Fruit fly (Drosophila melanogaster): ENCODE data around the gene Ppn.

dm6 chr3R:28484257-28484656 lies 55.9 kb downstream of the Ppn start, which contains the start of gene CG1894:
- TF ChIP-seq Ets96B (tag; optimal IDR thresholded peaks at IDR 0.05) (no peak), OdsH (GFP tag; optimal IDR thresholded peaks at IDR 0.05) (no peak), cyc (GFP tag; optimal IDR thresholded peaks at IDR 0.05) (no peak)

Data from whole organism, prepupa.